Fruit fly (Drosophila melanogaster) whole organism, embryonic: ENCODE measurements around the gene fig.
A peak's percentile ranks its signal among the peaks of the same experiment; 100 is the strongest.

Experiments used
- CG10431 ChIP-seq: fragments of 200-800 bp; sonication (Bioruptor generic); optimal IDR thresholded peaks from 3 replicates; lab custom pipeline; 2018; ENCODE audit warnings: missing biosample characterization, mild to moderate bottlenecking, missing genetic modification characterization
- CG10543 ChIP-seq: fragments of 200-800 bp; sonication (Bioruptor generic); optimal IDR thresholded peaks from 3 replicates; lab custom pipeline; 2017; ENCODE audit warnings: missing biosample characterization, mild to moderate bottlenecking, missing genetic modification characterization, moderate library complexity
- CG10979 ChIP-seq: fragments of 200-800 bp; sonication (Bioruptor generic); optimal IDR thresholded peaks from 2 replicates; lab custom pipeline; 2018; ENCODE audit warnings: missing biosample characterization, mild to moderate bottlenecking, missing genetic modification characterization, moderate library complexity
- CG11504 ChIP-seq: fragments of 200-800 bp; sonication (Bioruptor generic); optimal IDR thresholded peaks from 3 replicates; lab custom pipeline; 2019; ENCODE audit warnings: missing biosample characterization, mild to moderate bottlenecking, missing genetic modification characterization, moderate library complexity
- CG11696 ChIP-seq: fragments of 200-800 bp; sonication (Bioruptor generic); IDR thresholded peaks from 2 replicates; pipeline ENCODE4 v1.3.6; 2022; ENCODE audit warnings: missing biosample characterization, missing genetic modification characterization
- CG15601 ChIP-seq: fragments of 200-800 bp; sonication (Bioruptor generic); optimal IDR thresholded peaks from 3 replicates; lab custom pipeline; 2019; ENCODE audit warnings: missing biosample characterization, mild to moderate bottlenecking, missing genetic modification characterization, moderate library complexity
- CG17328 ChIP-seq: fragments of 200-800 bp; sonication (Bioruptor generic); IDR thresholded peaks from 2 replicates; pipeline ENCODE4 v1.3.6; 2022; ENCODE audit warnings: missing biosample characterization, missing genetic modification characterization
- CG17359 ChIP-seq: fragments of 200-800 bp; sonication (Bioruptor generic); optimal IDR thresholded peaks from 3 replicates; lab custom pipeline; 2018; ENCODE audit warnings: missing biosample characterization, mild to moderate bottlenecking, missing genetic modification characterization, moderate library complexity
- CG2712 ChIP-seq: fragments of 200-800 bp; optimal IDR thresholded peaks from 3 replicates; lab custom pipeline; 2019; ENCODE audit warnings: missing biosample characterization, mild to moderate bottlenecking, missing genetic modification characterization, moderate library complexity
- CG2875 ChIP-seq: fragments of 200-800 bp; sonication (Bioruptor generic); optimal IDR thresholded peaks from 2 replicates; lab custom pipeline; 2017; ENCODE audit warnings: missing biosample characterization, mild to moderate bottlenecking, missing genetic modification characterization, missing genetic modification reagents
- CG32767 ChIP-seq: fragments of 200-800 bp; sonication (Bioruptor generic); IDR thresholded peaks from 2 replicates; pipeline ENCODE4 v1.3.6; 2022; ENCODE audit warnings: missing biosample characterization, missing genetic modification characterization
- CG32772 ChIP-seq: fragments of 200-800 bp; sonication (Bioruptor generic); IDR thresholded peaks from 2 replicates; pipeline ENCODE4 v1.3.6; 2022; ENCODE audit warnings: missing biosample characterization, missing genetic modification characterization
- CG33213 ChIP-seq: fragments of 200-800 bp; sonication (Bioruptor generic); optimal IDR thresholded peaks from 3 replicates; lab custom pipeline; 2016; ENCODE audit warnings: missing biosample characterization, missing genetic modification characterization
- CG42726 ChIP-seq: fragments of 200-800 bp; sonication (Bioruptor generic); IDR thresholded peaks from 2 replicates; pipeline ENCODE4 v1.3.6; 2022; ENCODE audit warnings: missing biosample characterization, missing genetic modification characterization; ENCODE audit not compliant: partially characterized antibody
- CG5180 ChIP-seq: fragments of 200-800 bp; sonication (Bioruptor generic); optimal IDR thresholded peaks from 3 replicates; lab custom pipeline; 2017; ENCODE audit warnings: missing biosample characterization, missing genetic modification characterization, mild to moderate bottlenecking, moderate library complexity, missing genetic modification reagents
- CG6254 ChIP-seq: fragments of 200-800 bp; sonication (Bioruptor generic); optimal IDR thresholded peaks from 3 replicates; lab custom pipeline; 2017; ENCODE audit warnings: mild to moderate bottlenecking, missing biosample characterization, missing genetic modification reagents, missing genetic modification characterization
- CG6654 ChIP-seq: fragments of 200-800 bp; sonication (Bioruptor generic); optimal IDR thresholded peaks from 2 replicates; lab custom pipeline; 2017; ENCODE audit warnings: missing biosample characterization, mild to moderate bottlenecking, missing genetic modification characterization
- CG9817 ChIP-seq: fragments of 200-800 bp; sonication (Bioruptor generic); optimal IDR thresholded peaks from 2 replicates; lab custom pipeline; 2018; ENCODE audit warnings: missing biosample characterization, mild to moderate bottlenecking, missing genetic modification characterization, moderate library complexity
- Dad ChIP-seq: fragments of 200-800 bp; sonication (Bioruptor generic); optimal IDR thresholded peaks from 3 replicates; lab custom pipeline; 2016; ENCODE audit warnings: missing biosample characterization, missing genetic modification characterization
- Dfd ChIP-seq, 2 experiments: fragments of >200 bp; optimal IDR thresholded peaks; 2 replicates each; lab custom pipeline; 2017; ENCODE audit warnings: missing biosample characterization in 2 of 2, missing genetic modification characterization in 2 of 2
- Doc3 ChIP-seq: fragments of 200-800 bp; sonication (Bioruptor generic); IDR thresholded peaks from 3 replicates; pipeline ENCODE4 v1.3.6; 2022; ENCODE audit warnings: missing biosample characterization, missing genetic modification characterization; ENCODE audit not compliant: partially characterized antibody
- Hr3 ChIP-seq: fragments of 200-800 bp; sonication (Bioruptor generic); optimal IDR thresholded peaks from 3 replicates; lab custom pipeline; 2016; ENCODE audit warnings: missing biosample characterization, missing genetic modification characterization
- Jarid2 ChIP-seq: fragments of 200-800 bp; sonication (Bioruptor generic); optimal IDR thresholded peaks from 3 replicates; lab custom pipeline; 2017; ENCODE audit warnings: mild to moderate bottlenecking, missing biosample characterization, missing genetic modification reagents, missing genetic modification characterization
- Med ChIP-seq: fragments of 200-800 bp; sonication (Bioruptor generic); peaks from one replicate; lab custom pipeline; 2016; ENCODE audit warnings: missing biosample characterization, missing genetic modification characterization, mild to moderate bottlenecking, inconsistent platforms, moderate library complexity
- Meics ChIP-seq: fragments of 200-800 bp; sonication (Bioruptor generic); optimal IDR thresholded peaks from 2 replicates; lab custom pipeline; 2017; ENCODE audit warnings: missing biosample characterization, mild to moderate bottlenecking, missing genetic modification characterization
- NC2α ChIP-seq: fragments of 200-800 bp; sonication (Bioruptor generic); optimal IDR thresholded peaks from 2 replicates; lab custom pipeline; 2016; ENCODE audit warnings: missing biosample characterization, missing genetic modification characterization
- NfI ChIP-seq: fragments of 200-800 bp; sonication (Bioruptor generic); optimal IDR thresholded peaks from 3 replicates; lab custom pipeline; 2018; ENCODE audit warnings: missing biosample characterization, mild to moderate bottlenecking, missing genetic modification characterization, moderate library complexity
- Ptx1 ChIP-seq: fragments of 200-800 bp; sonication (Bioruptor generic); IDR thresholded peaks from 2 replicates; pipeline ENCODE4 v1.3.6; 2022; ENCODE audit warnings: missing biosample characterization, missing genetic modification characterization
- Sox100B ChIP-seq: fragments of 200-800 bp; sonication (Bioruptor generic); optimal IDR thresholded peaks from 3 replicates; lab custom pipeline; 2018; ENCODE audit warnings: missing biosample characterization, mild to moderate bottlenecking, missing genetic modification characterization
- TFAM ChIP-seq: fragments of 200-800 bp; sonication (Bioruptor generic); optimal IDR thresholded peaks from 2 replicates; lab custom pipeline; 2017; ENCODE audit warnings: missing biosample characterization, missing genetic modification characterization, inconsistent platforms
- ara ChIP-seq: fragments of 200-800 bp; sonication (Bioruptor generic); IDR thresholded peaks from 2 replicates; pipeline ENCODE4 v1.3.6; 2022; ENCODE audit warnings: missing biosample characterization, missing genetic modification characterization
- ash1 ChIP-seq: fragments of 200-800 bp; sonication (Bioruptor generic); optimal IDR thresholded peaks from 2 replicates; lab custom pipeline; 2018; ENCODE audit warnings: missing biosample characterization, mild to moderate bottlenecking, missing genetic modification characterization
- cg ChIP-seq: fragments of 200-800 bp; sonication (Bioruptor generic); optimal IDR thresholded peaks from 3 replicates; lab custom pipeline; 2019; ENCODE audit warnings: missing biosample characterization, mild to moderate bottlenecking, missing genetic modification characterization, moderate library complexity
- cwo ChIP-seq: fragments of 200-800 bp; sonication (Bioruptor generic); optimal IDR thresholded peaks from 3 replicates; lab custom pipeline; 2017; ENCODE audit warnings: missing biosample characterization, missing genetic modification characterization, mild to moderate bottlenecking, moderate library complexity, missing genetic modification reagents
- dati ChIP-seq: fragments of 200-800 bp; sonication (Bioruptor generic); IDR thresholded peaks from 2 replicates; pipeline ENCODE4 v1.3.6; 2022; ENCODE audit warnings: missing biosample characterization, missing genetic modification characterization
- exex ChIP-seq: fragments of 200-800 bp; sonication (Bioruptor generic); optimal IDR thresholded peaks from 4 replicates; lab custom pipeline; 2018; ENCODE audit warnings: missing biosample characterization, mild to moderate bottlenecking, missing genetic modification characterization, moderate library complexity
- fru ChIP-seq: fragments of >200 bp; optimal IDR thresholded peaks from 2 replicates; lab custom pipeline; 2017
- her ChIP-seq: fragments of 200-800 bp; sonication (Bioruptor generic); optimal IDR thresholded peaks from 2 replicates; lab custom pipeline; 2016; ENCODE audit warnings: missing biosample characterization, missing genetic modification characterization
- kni ChIP-seq: fragments of 200-800 bp; sonication (Bioruptor generic); optimal IDR thresholded peaks from 3 replicates; lab custom pipeline; 2017; ENCODE audit warnings: mild to moderate bottlenecking, missing biosample characterization, missing genetic modification reagents, missing genetic modification characterization
- lilli ChIP-seq: fragments of 200-800 bp; sonication (Bioruptor generic); optimal IDR thresholded peaks from 3 replicates; lab custom pipeline; 2016; ENCODE audit warnings: missing biosample characterization, missing genetic modification characterization
- mld ChIP-seq: fragments of 200-800 bp; sonication (Bioruptor generic); IDR thresholded peaks from 3 replicates; pipeline ENCODE4 v1.3.6; 2022; ENCODE audit warnings: missing biosample characterization, missing genetic modification characterization; ENCODE audit not compliant: partially characterized antibody
- onecut ChIP-seq: fragments of 200-800 bp; sonication (Bioruptor generic); IDR thresholded peaks from 2 replicates; pipeline ENCODE4 v1.3.6; 2022; ENCODE audit warnings: missing biosample characterization, missing genetic modification characterization
- pros ChIP-seq: fragments of 200-800 bp; sonication (Bioruptor generic); optimal IDR thresholded peaks from 3 replicates; lab custom pipeline; 2019; ENCODE audit warnings: missing biosample characterization, mild to moderate bottlenecking, missing genetic modification characterization, moderate library complexity
- pum ChIP-seq: fragments of 200-800 bp; sonication (Bioruptor generic); optimal IDR thresholded peaks from 2 replicates; lab custom pipeline; 2016; ENCODE audit warnings: missing biosample characterization, missing genetic modification characterization
- salm ChIP-seq: fragments of 200-800 bp; sonication (Bioruptor generic); optimal IDR thresholded peaks from 2 replicates; lab custom pipeline; 2018; ENCODE audit warnings: missing biosample characterization, mild to moderate bottlenecking, missing genetic modification characterization
- sd ChIP-seq: fragments of 200-800 bp; sonication (Bioruptor generic); optimal IDR thresholded peaks from 3 replicates; lab custom pipeline; 2018; ENCODE audit warnings: missing biosample characterization, mild to moderate bottlenecking, missing genetic modification characterization, moderate library complexity
- sob ChIP-seq: fragments of 200-800 bp; sonication (Bioruptor generic); IDR thresholded peaks from 2 replicates; pipeline ENCODE4 v1.3.6; 2022; ENCODE audit warnings: missing biosample characterization, missing genetic modification characterization
- tio ChIP-seq: fragments of 200-800 bp; sonication (Bioruptor generic); optimal IDR thresholded peaks from 2 replicates; lab custom pipeline; 2017; ENCODE audit warnings: missing biosample characterization, missing genetic modification characterization, inconsistent platforms
- twi ChIP-seq: fragments of 200-800 bp; optimal IDR thresholded peaks from 2 replicates; lab custom pipeline; 2019; ENCODE audit warnings: missing biosample characterization, mild to moderate bottlenecking, missing genetic modification characterization, moderate library complexity
- vnd ChIP-seq: fragments of 200-800 bp; sonication (Bioruptor generic); IDR thresholded peaks from 3 replicates; pipeline ENCODE4 v1.3.6; 2022; ENCODE audit warnings: missing biosample characterization, missing genetic modification characterization; ENCODE audit not compliant: partially characterized antibody
- vvl ChIP-seq: fragments of 200-800 bp; sonication (Bioruptor generic); IDR thresholded peaks from 2 replicates; pipeline ENCODE4 v1.3.6; 2022; ENCODE audit warnings: missing biosample characterization, missing genetic modification characterization

Gene fig

DNA sequence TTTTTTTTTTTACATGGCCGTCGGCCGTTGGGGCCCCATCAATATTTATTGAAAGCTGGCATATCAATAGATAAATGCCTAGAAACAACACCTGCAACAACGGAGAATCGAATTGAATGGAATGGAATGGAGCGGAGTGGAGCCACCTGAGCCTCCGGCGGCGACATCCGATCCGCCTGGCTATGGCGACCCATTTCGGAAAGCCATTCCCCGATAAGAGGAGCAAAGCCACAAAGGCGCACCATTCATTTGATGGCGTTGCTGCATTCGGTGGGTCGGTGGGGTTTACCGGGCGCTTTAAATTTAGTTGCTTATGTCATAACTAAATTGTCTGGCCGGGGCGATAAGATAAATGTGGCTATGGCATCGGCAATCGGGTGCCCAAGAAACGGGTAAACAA is 1.6 kb upstream of the fig start (continued):
- TF ChIP-seq CG5180 (GFP tag; lab: Kevin White, UChicago) (no peak), ash1 (GFP tag; lab: Kevin White, UChicago) (no peak), CG2875 (no peak), CG17328 (GFP tag; lab: Robert Waterston, UW) (no peak), sd (peak; percentile 10), vvl (0 out of 2 replicates have a peak, but pooled peaks have one; percentile 8), CG6654 (no peak), dati (GFP tag; lab: Robert Waterston, UW) (no peak), cg (GFP tag; lab: Kevin White, UChicago) (no peak), fru (lab: Kevin White, UChicago) (no peak), onecut (no peak), Doc3 (no peak), CG10431 (GFP tag; lab: Kevin White, UChicago) (no peak), Med (GFP tag; lab: Kevin White, UChicago) (peak; percentile 86), CG2712 (tag; lab: Kevin White, UChicago) (no peak), Ptx1 (0 out of 2 replicates have a peak, but pooled peaks have one; percentile 24), CG10979 (no peak), Hr3 (GFP tag; lab: Kevin White, UChicago) (no peak), CG17359 (tag; lab: Kevin White, UChicago) (no peak), Meics (GFP tag; lab: Kevin White, UChicago) (no peak), ara (0 out of 2 replicates have a peak, but pooled peaks have one; percentile 28), CG11696 (GFP tag; lab: Robert Waterston, UW) (no peak), CG11504 (no peak), twi (tag; lab: Kevin White, UChicago) (peak; percentile 23), pros (GFP tag; lab: Kevin White, UChicago) (peak; percentile 3), CG9817 (tag; lab: Kevin White, UChicago) (no peak), salm (tag; lab: Kevin White, UChicago) (no peak), vnd (GFP tag; lab: Robert Waterston, UW) (no peak), cwo (GFP tag; lab: Kevin White, UChicago) (no peak), kni (peak; percentile 24), CG10543 (GFP tag; lab: Kevin White, UChicago) (peak; percentile 62), Dad (no peak), CG15601 (tag; lab: Kevin White, UChicago) (peak; percentile 91), pum (no peak), NC2α (GFP tag; lab: Kevin White, UChicago) (no peak), CG32767 (GFP tag; lab: Robert Waterston, UW) (no peak), tio (GFP tag; lab: Kevin White, UChicago) (no peak), sob (0 out of 2 replicates have a peak, but pooled peaks have one; percentile 8), mld (GFP tag; lab: Robert Waterston, UW) (no peak), lilli (GFP tag; lab: Kevin White, UChicago) (no peak), Sox100B (GFP tag; lab: Kevin White, UChicago) (peak; percentile 2), her (no peak), Jarid2 (GFP tag; lab: Kevin White, UChicago) (no peak), CG32772 (GFP tag; lab: Robert Waterston, UW) (peak; percentile 20; the same call in 1 of the 2 replicates), Dfd (GFP tag; optimal IDR thresholded peaks at IDR 0.05; lab: Kevin White, UChicago) (no peak), NfI (no peak), CG42726 (GFP tag; lab: Robert Waterston, UW) (no peak), TFAM (GFP tag; lab: Kevin White, UChicago) (no peak), exex (tag; lab: Kevin White, UChicago) (peak; percentile 65), CG6254 (GFP tag; lab: Kevin White, UChicago) (peak; percentile 44), CG33213 (GFP tag; lab: Kevin White, UChicago) (no peak)
